Fruit fly (Drosophila melanogaster): Measurements from ENCODE around the gene CG10657.

Gene CG10657

DNA sequence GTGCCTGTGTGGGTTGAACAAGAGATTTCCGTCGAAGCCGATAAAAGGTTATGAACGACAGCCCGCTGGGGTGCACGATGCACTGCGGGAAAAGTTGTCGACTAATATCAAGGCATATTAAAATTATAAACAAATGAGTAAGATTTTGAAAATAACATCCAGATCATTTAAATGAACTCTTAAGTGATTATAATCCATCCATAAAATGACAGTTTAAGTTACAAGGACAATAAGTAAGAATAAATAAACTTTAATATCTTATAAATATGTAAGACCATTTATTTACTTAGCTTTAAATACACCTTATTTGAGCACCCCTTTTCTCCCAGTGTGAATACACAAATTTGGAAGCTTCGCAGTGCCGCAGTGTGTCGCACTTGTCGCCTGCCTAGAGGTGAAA lies 53.0 kb downstream of the CG10657 start (continued):
- TF ChIP-seq Gug (GFP tag; IDR thresholded peaks at IDR 0.05) (no peak), CG3919 (GFP tag; optimal IDR thresholded peaks at IDR 0.05) (peak; percentile 6), CG32006 (GFP tag; optimal IDR thresholded peaks at IDR 0.05) (no peak), spab (GFP tag; optimal IDR thresholded peaks at IDR 0.05) (no peak), Met (GFP tag; optimal IDR thresholded peaks at IDR 0.05) (peak; percentile 12), acj6 (GFP tag; optimal IDR thresholded peaks at IDR 0.05) (no peak), CG31627 (GFP tag; optimal IDR thresholded peaks at IDR 0.05) (no peak), CG6854 (GFP tag; optimal IDR thresholded peaks at IDR 0.05) (no peak), CG6792 (GFP tag; optimal IDR thresholded peaks at IDR 0.05) (no peak), Ets96B (tag; optimal IDR thresholded peaks at IDR 0.05) (no peak), topi (GFP tag; optimal IDR thresholded peaks at IDR 0.05) (no peak), CG1621 (tag; optimal IDR thresholded peaks at IDR 0.05) (no peak), esn (GFP tag; optimal IDR thresholded peaks at IDR 0.05) (peak; percentile 4), cyc (GFP tag; optimal IDR thresholded peaks at IDR 0.05) (no peak), CG6808 (GFP tag; optimal IDR thresholded peaks at IDR 0.05) (no peak), CG16779 (tag; optimal IDR thresholded peaks at IDR 0.05) (no peak), CG7368 (GFP tag; optimal IDR thresholded peaks at IDR 0.05) (no peak), Eip78C (GFP tag) (peak; percentile 68), achi (GFP tag; optimal IDR thresholded peaks at IDR 0.05) (no peak), ss (GFP tag; optimal IDR thresholded peaks at IDR 0.05) (no peak), Lpt (GFP tag; optimal IDR thresholded peaks at IDR 0.05) (no peak)

DNA sequence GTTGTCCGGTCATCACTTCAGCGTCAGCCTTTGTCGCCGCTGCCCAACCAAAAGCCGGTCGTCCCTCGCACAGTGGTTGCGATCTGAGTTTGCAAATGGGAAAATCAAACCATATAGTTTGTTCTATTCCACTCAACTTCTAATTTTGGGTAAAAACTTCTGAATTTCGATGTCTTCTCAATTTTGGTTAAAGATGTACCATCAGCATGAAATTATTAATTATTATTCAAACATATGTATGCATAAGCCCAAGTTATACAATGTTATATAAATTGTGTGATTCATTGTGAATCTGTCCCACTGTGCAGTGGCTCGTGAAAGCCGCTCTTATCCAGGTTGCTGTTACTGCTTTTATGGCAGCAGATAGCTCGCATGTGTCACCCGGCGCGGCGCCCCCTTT lies 54.4 kb downstream of the CG10657 start:
- no peak for TF ChIP-seq CG11762 (GFP tag; optimal IDR thresholded peaks at IDR 0.05; ENCODE audit: insufficient read depth)
- peak; percentile 66 for TF ChIP-seq Hr4 (GFP tag; optimal IDR thresholded peaks at IDR 0.05)
- peak; percentile 15 for TF ChIP-seq CG8319 (GFP tag; optimal IDR thresholded peaks at IDR 0.05)
- TF ChIP-seq spab (GFP tag; optimal IDR thresholded peaks at IDR 0.05) = peak; percentile 35
- TF ChIP-seq CG4318 (GFP tag; optimal IDR thresholded peaks at IDR 0.05) = peak; percentile 62
- no peak for TF ChIP-seq Gug (GFP tag; IDR thresholded peaks at IDR 0.05)
- TF ChIP-seq Hr38 (GFP tag; optimal IDR thresholded peaks at IDR 0.05) = no peak
- TF ChIP-seq CG6276 (GFP tag; optimal IDR thresholded peaks at IDR 0.05) = peak; percentile 36
- TF ChIP-seq Sox14 (GFP tag; optimal IDR thresholded peaks at IDR 0.05) = peak; percentile 72
- peak; percentile 75 for TF ChIP-seq Smox (GFP tag; optimal IDR thresholded peaks at IDR 0.05)
- TF ChIP-seq CG6854 (GFP tag; optimal IDR thresholded peaks at IDR 0.05) = peak; percentile 3
- TF ChIP-seq CG7368 (GFP tag; optimal IDR thresholded peaks at IDR 0.05) = peak; percentile 37
- peak; percentile 62 for TF ChIP-seq cyc (GFP tag; optimal IDR thresholded peaks at IDR 0.05)
- TF ChIP-seq Met (GFP tag; optimal IDR thresholded peaks at IDR 0.05) = peak; percentile 77
- TF ChIP-seq CG16779 (tag; optimal IDR thresholded peaks at IDR 0.05) = peak; percentile 5
- TF ChIP-seq topi (GFP tag; optimal IDR thresholded peaks at IDR 0.05) = peak; percentile 64
- peak; percentile 59 for TF ChIP-seq CG15336 (GFP tag; IDR thresholded peaks at IDR 0.05)
- TF ChIP-seq Eip93F (GFP tag; optimal IDR thresholded peaks at IDR 0.05) = no peak
- TF ChIP-seq acj6 (GFP tag; optimal IDR thresholded peaks at IDR 0.05) = peak; percentile 70
- TF ChIP-seq CG9139 (GFP tag; optimal IDR thresholded peaks at IDR 0.05) = peak; percentile 37
- peak; percentile 94 for TF ChIP-seq Eip78C (GFP tag)
- peak; percentile 28 for TF ChIP-seq CG1621 (tag; optimal IDR thresholded peaks at IDR 0.05)
- peak; percentile 51 for TF ChIP-seq Sox15 (GFP tag; optimal IDR thresholded peaks at IDR 0.05)
- TF ChIP-seq Hr39 (GFP tag; optimal IDR thresholded peaks at IDR 0.05) = peak; percentile 53
- no peak for TF ChIP-seq fkh (GFP tag; optimal IDR thresholded peaks at IDR 0.05)
- TF ChIP-seq CG6792 (GFP tag; optimal IDR thresholded peaks at IDR 0.05) = peak; percentile 52
- TF ChIP-seq fd85E (GFP tag; optimal IDR thresholded peaks at IDR 0.05) = no peak
- TF ChIP-seq ss (GFP tag; optimal IDR thresholded peaks at IDR 0.05) = peak; percentile 65 to 71
- TF ChIP-seq CG6163 (GFP tag; IDR thresholded peaks at IDR 0.05) = peak; percentile 65; the same call in 2 of the 3 replicates
- TF ChIP-seq OdsH (GFP tag; optimal IDR thresholded peaks at IDR 0.05) = peak; percentile 70
- peak; percentile 73 for TF ChIP-seq CG3032 (tag; optimal IDR thresholded peaks at IDR 0.05)
- peak; percentile 88 for TF ChIP-seq svp (GFP tag)
- peak; percentile 68 for TF ChIP-seq esn (GFP tag; optimal IDR thresholded peaks at IDR 0.05)
- peak; percentile 33 for TF ChIP-seq CG10631 (GFP tag; optimal IDR thresholded peaks at IDR 0.05)
- TF ChIP-seq dac (GFP tag; optimal IDR thresholded peaks at IDR 0.05) = no peak
- peak; percentile 60 for TF ChIP-seq CG31627 (GFP tag; optimal IDR thresholded peaks at IDR 0.05)
- TF ChIP-seq CG34406 (GFP tag; optimal IDR thresholded peaks at IDR 0.05) = peak; percentile 73
- peak; percentile 87 for TF ChIP-seq dsx (GFP tag; optimal IDR thresholded peaks at IDR 0.05; ENCODE audit: poor library complexity, severe bottlenecking)
- TF ChIP-seq CG6808 (GFP tag; optimal IDR thresholded peaks at IDR 0.05) = peak; percentile 76
- TF ChIP-seq CG3919 (GFP tag; optimal IDR thresholded peaks at IDR 0.05) = peak; percentile 74
- TF ChIP-seq Eip75B (GFP tag; optimal IDR thresholded peaks at IDR 0.05) = peak; percentile 55
- TF ChIP-seq achi (GFP tag; optimal IDR thresholded peaks at IDR 0.05) = peak; percentile 73
- TF ChIP-seq CG8119 (GFP tag; IDR thresholded peaks at IDR 0.05) = peak; percentile 66
- peak; percentile 30 for TF ChIP-seq Ets21C (GFP tag; optimal IDR thresholded peaks at IDR 0.05)
- TF ChIP-seq Ets96B (tag; optimal IDR thresholded peaks at IDR 0.05) = peak; percentile 71
